Worm (Caenorhabditis elegans) whole organism, midembryonic: ENCODE results near the gene hpo-18.
"Not testable (repeated sequence)": the region's sequence is repeated elsewhere in the genome, so short reads cannot be mapped to it uniquely, and the experiment has no call there.

ENCODE experiments used
- T22C8.4 ChIP-seq: fragments of 200-800 bp; sonication (Bioruptor generic); IDR thresholded peaks from 2 replicates; pipeline ENCODE4 v1.3.6; 2022; ENCODE audit warnings: missing genetic modification characterization, missing compliant biosample characterization
- cog-1 ChIP-seq: sonication (generic microtip); optimal IDR thresholded peaks from 2 replicates; lab custom pipeline; 2016; ENCODE audit warnings: missing genetic modification characterization, missing compliant biosample characterization
- flt-1 ChIP-seq: fragments of 200-800 bp; sonication (Bioruptor generic); IDR thresholded peaks from 2 replicates; pipeline ENCODE4 v1.3.6; 2022; ENCODE audit warnings: missing genetic modification characterization, missing compliant biosample characterization
- klf-2 ChIP-seq: fragments of 200-800 bp; sonication (Bioruptor generic); conservative IDR thresholded peaks from 2 replicates; pipeline ENCODE4 v1.3.6; 2022; ENCODE audit warnings: missing genetic modification reagents, missing genetic modification characterization, missing compliant biosample characterization
- med-1 ChIP-seq: sonication (generic microtip); optimal IDR thresholded peaks from 2 replicates; lab custom pipeline; 2017; ENCODE audit warnings: missing genetic modification characterization, mild to moderate bottlenecking, missing compliant biosample characterization, antibody characterized with exemption, missing genetic modification reagents; ENCODE audit not compliant: insufficient read depth
- ref-1 ChIP-seq: fragments of 200-800 bp; sonication (Bioruptor generic); conservative IDR thresholded peaks from 2 replicates; pipeline ENCODE4 v1.3.6; 2022; ENCODE audit warnings: missing genetic modification reagents, missing genetic modification characterization, missing compliant biosample characterization
- tab-1 ChIP-seq: fragments of 200-800 bp; sonication (Bioruptor generic); IDR thresholded peaks from 2 replicates; pipeline ENCODE4 v1.3.6; 2022; ENCODE audit warnings: missing genetic modification characterization, missing compliant biosample characterization
- ztf-23 ChIP-seq: fragments of 200-800 bp; sonication (Bioruptor generic); IDR thresholded peaks from 2 replicates; pipeline ENCODE4 v1.3.6; 2022; ENCODE audit warnings: missing genetic modification reagents, missing genetic modification characterization, missing compliant biosample characterization
- ztf-29 ChIP-seq: fragments of 200-800 bp; sonication (Bioruptor generic); IDR thresholded peaks from 2 replicates; pipeline ENCODE4 v1.3.6; 2022; ENCODE audit warnings: missing genetic modification reagents, missing genetic modification characterization, missing compliant biosample characterization

Gene hpo-18

ce11 chrV:4359127-4359526, 12.9 kb upstream of the hpo-18 start:
- TF ChIP-seq klf-2 (no peak), flt-1 (GFP tag; lab: Robert Waterston, UW) (no peak), ztf-29 (GFP tag; lab: Robert Waterston, UW) (no peak), ref-1 (GFP tag; lab: Robert Waterston, UW) (no peak), tab-1 (GFP tag; lab: Robert Waterston, UW) (no peak), cog-1 (tag; lab: Kevin White, UChicago) (no peak), med-1 (no peak), T22C8.4 (GFP tag; lab: Robert Waterston, UW) (no peak)

- TF ChIP-seq med-1 (no peak), ztf-29 (GFP tag; lab: Robert Waterston, UW) (no peak), cog-1 (tag; lab: Kevin White, UChicago) (peak; percentile 11)
Observed at ce11 chrV:4357369-4357768, 11.1 kb upstream of the hpo-18 start.

ce11 chrV:4356047-4356612, 9.9 kb upstream of the hpo-18 start:
- TF ChIP-seq ztf-23 (GFP tag; lab: Robert Waterston, UW): no peak
- no peak for TF ChIP-seq tab-1 (GFP tag; lab: Robert Waterston, UW)
- TF ChIP-seq klf-2: no peak
- TF ChIP-seq ref-1 (GFP tag; lab: Robert Waterston, UW): no peak
- no peak for TF ChIP-seq cog-1 (tag; lab: Kevin White, UChicago)
- TF ChIP-seq med-1: no peak
- TF ChIP-seq flt-1 (GFP tag; lab: Robert Waterston, UW): no peak
- TF ChIP-seq T22C8.4 (GFP tag; lab: Robert Waterston, UW): no peak
- TF ChIP-seq ztf-29 (GFP tag; lab: Robert Waterston, UW): no peak

- no peak for TF ChIP-seq tab-1 (GFP tag; lab: Robert Waterston, UW)
- no peak for TF ChIP-seq klf-2
- TF ChIP-seq cog-1 (tag; lab: Kevin White, UChicago): no peak
- TF ChIP-seq ztf-23 (GFP tag; lab: Robert Waterston, UW): no peak
- no peak for TF ChIP-seq ztf-29 (GFP tag; lab: Robert Waterston, UW)
- TF ChIP-seq med-1: no peak
- TF ChIP-seq T22C8.4 (GFP tag; lab: Robert Waterston, UW): no peak
- no peak for TF ChIP-seq ref-1 (GFP tag; lab: Robert Waterston, UW)
Observed at ce11 chrV:4346799-4347198, 574 bp upstream of the hpo-18 start, which contains the start of gene mcm-7. TSS of gene mcm-7 (plus strand) at chrV:4347166.

- no peak for TF ChIP-seq med-1
- TF ChIP-seq tab-1 (GFP tag; lab: Robert Waterston, UW): no peak
Observed at ce11 chrV:4345714-4346113, 511 bp downstream of the hpo-18 start, which contains the start of gene figl-1. TSS of gene figl-1 (minus strand) at chrV:4345999.

- TF ChIP-seq med-1: no peak
- TF ChIP-seq flt-1 (GFP tag; lab: Robert Waterston, UW): no peak
- TF ChIP-seq ztf-23 (GFP tag; lab: Robert Waterston, UW): no peak
- no peak for TF ChIP-seq ref-1 (GFP tag; lab: Robert Waterston, UW)
- no peak for TF ChIP-seq klf-2
- no peak for TF ChIP-seq T22C8.4 (GFP tag; lab: Robert Waterston, UW)
- TF ChIP-seq tab-1 (GFP tag; lab: Robert Waterston, UW): no peak
- no peak for TF ChIP-seq cog-1 (tag; lab: Kevin White, UChicago)
- no peak for TF ChIP-seq ztf-29 (GFP tag; lab: Robert Waterston, UW)
Observed at ce11 chrV:4341736-4342135, 4.5 kb downstream of the hpo-18 start.

ce11 chrV:4341208-4341607, 5.0 kb downstream of the hpo-18 start, which contains the start of gene glrx-3:
TSS of gene glrx-3 (minus strand) at chrV:4341308.
- TF ChIP-seq ztf-23 (GFP tag; lab: Robert Waterston, UW): no peak
- no peak for TF ChIP-seq T22C8.4 (GFP tag; lab: Robert Waterston, UW)
- no peak for TF ChIP-seq flt-1 (GFP tag; lab: Robert Waterston, UW)
- no peak for TF ChIP-seq ztf-29 (GFP tag; lab: Robert Waterston, UW)
- TF ChIP-seq cog-1 (tag; lab: Kevin White, UChicago): no peak
- no peak for TF ChIP-seq klf-2
- TF ChIP-seq tab-1 (GFP tag; lab: Robert Waterston, UW): no peak
- TF ChIP-seq ref-1 (GFP tag; lab: Robert Waterston, UW): no peak
- TF ChIP-seq med-1: no peak

- TF ChIP-seq flt-1 (GFP tag; lab: Robert Waterston, UW) (no peak), ref-1 (GFP tag; lab: Robert Waterston, UW) (no peak), klf-2 (no peak), cog-1 (tag; lab: Kevin White, UChicago) (no peak), T22C8.4 (GFP tag; lab: Robert Waterston, UW) (no peak), ztf-29 (GFP tag; lab: Robert Waterston, UW) (no peak), tab-1 (GFP tag; lab: Robert Waterston, UW) (no peak), ztf-23 (GFP tag; lab: Robert Waterston, UW) (no peak), med-1 (no peak)
Observed at ce11 chrV:4339479-4339878, 6.7 kb downstream of the hpo-18 start.

ce11 chrV:4336462-4336861, 9.8 kb downstream of the hpo-18 start, which contains the start of gene irld-1:
TSS of gene irld-1 (plus strand) at chrV:4336762.
- TF ChIP-seq cog-1 (tag; lab: Kevin White, UChicago); flt-1 (GFP tag; lab: Robert Waterston, UW); T22C8.4 (GFP tag; lab: Robert Waterston, UW): not testable (repeated sequence)

- TF ChIP-seq flt-1 (GFP tag; lab: Robert Waterston, UW): 0 out of 2 replicates have a peak, but pooled peaks have one; percentile 42
- TF ChIP-seq T22C8.4 (GFP tag; lab: Robert Waterston, UW): 0 out of 2 replicates have a peak, but pooled peaks have one; percentile 18
Observed at ce11 chrV:4335724-4336123, 10.5 kb downstream of the hpo-18 start.
